Worm (Caenorhabditis elegans) whole organism, L4/young adult: ENCODE data around the gene Y49F6A.12.

Source experiments
- W03F9.2 ChIP-seq: fragments of 150-350 bp; optimal IDR thresholded peaks from 2 replicates; lab custom pipeline; 2014; ENCODE audit warnings: missing biosample characterization, missing genetic modification characterization
- dao-5 ChIP-seq: sonication (generic microtip); optimal IDR thresholded peaks from 2 replicates; lab custom pipeline; 2016; ENCODE audit warnings: missing genotype, missing genetic modification characterization, moderate library complexity, missing compliant biosample characterization
- him-1 ChIP-seq: sonication (generic microtip); optimal IDR thresholded peaks from 2 replicates; lab custom pipeline; 2016; ENCODE audit warnings: missing genotype, missing genetic modification reagents, missing genetic modification characterization, missing compliant biosample characterization

Gene Y49F6A.12

ce11 chrII:3626872-3627271 lies 31.4 kb downstream of the Y49F6A.12 start, which contains the start of gene M151.3:
M151.3 (plus strand) TSS chrII:3627172.
- TF ChIP-seq W03F9.2 (tag; lab: Kevin White, UChicago): no peak
- TF ChIP-seq him-1: no peak
- no peak for TF ChIP-seq dao-5 (tag; lab: Kevin White, UChicago)

ce11 chrII:3630810-3631209 lies 35.4 kb downstream of the Y49F6A.12 start, which contains the start of gene M151.2:
M151.2 (plus strand) TSS chrII:3631110.
- TF ChIP-seq him-1 (no peak), W03F9.2 (tag; lab: Kevin White, UChicago) (no peak), dao-5 (tag; lab: Kevin White, UChicago) (no peak)

- TF ChIP-seq him-1: no peak
- no peak for TF ChIP-seq dao-5 (tag; lab: Kevin White, UChicago)
- TF ChIP-seq W03F9.2 (tag; lab: Kevin White, UChicago): no peak
These were observed 39.3 kb downstream of the Y49F6A.12 start for ce11 chrII:3634765-3635164.

- TF ChIP-seq dao-5 (tag; lab: Kevin White, UChicago) (no peak), him-1 (no peak), W03F9.2 (tag; lab: Kevin White, UChicago) (no peak)
These were observed 43.8 kb downstream of the Y49F6A.12 start, which contains the start of gene fbxb-31 for ce11 chrII:3639238-3639637. fbxb-31 (minus strand) TSS chrII:3639338.

- TF ChIP-seq him-1 (no peak), W03F9.2 (tag; lab: Kevin White, UChicago) (no peak), dao-5 (tag; lab: Kevin White, UChicago) (no peak)
These were observed 44.8 kb downstream of the Y49F6A.12 start, which contains the start of gene M151.10 for ce11 chrII:3640197-3640596. M151.10 (minus strand) TSS chrII:3640297.

- TF ChIP-seq dao-5 (tag; lab: Kevin White, UChicago) (no peak), W03F9.2 (tag; lab: Kevin White, UChicago) (no peak), him-1 (no peak)
These were observed 45.8 kb downstream of the Y49F6A.12 start, which contains the start of gene M151.1 for ce11 chrII:3641197-3641596. M151.1 (plus strand) TSS chrII:3641497.
